Worm (Caenorhabditis elegans) whole organism, L2 larva: ENCODE data around the gene Y39G8B.7.

Experiments
- ZK546.5 ChIP-seq: sonication (generic microtip); optimal IDR thresholded peaks from 2 replicates; lab custom pipeline; 2017; ENCODE audit warnings: missing biosample characterization, missing genetic modification characterization
- aly-2 ChIP-seq: fragments of 150-350 bp; optimal IDR thresholded peaks from 2 replicates; lab custom pipeline; 2014; ENCODE audit warnings: missing biosample characterization, missing genetic modification characterization
- ama-1 ChIP-seq: fragments of 150-350 bp; optimal IDR thresholded peaks from 2 replicates; lab custom pipeline; 2018; ENCODE audit warnings: inconsistent platforms
- dmd-4 ChIP-seq: sonication (generic microtip); optimal IDR thresholded peaks from 2 replicates; lab custom pipeline; 2017; ENCODE audit warnings: missing biosample characterization, missing genetic modification characterization
- egl-27 ChIP-seq: sonication (generic microtip); optimal IDR thresholded peaks from 3 replicates; lab custom pipeline; 2017; ENCODE audit warnings: missing biosample characterization, missing genetic modification reagents, missing genetic modification characterization
- fos-1 ChIP-seq: fragments of 150-350 bp; optimal IDR thresholded peaks from 2 replicates; lab custom pipeline; 2014; ENCODE audit warnings: missing biosample characterization, missing genetic modification characterization
- lin-13 ChIP-seq: fragments of 150-350 bp; optimal IDR thresholded peaks from 2 replicates; lab custom pipeline; 2014; ENCODE audit warnings: missing biosample characterization, missing genetic modification reagents, missing genetic modification characterization
- lin-39 ChIP-seq: fragments of 150-350 bp; optimal IDR thresholded peaks from 2 replicates; lab custom pipeline; 2014; ENCODE audit warnings: missing biosample characterization, missing genetic modification reagents, missing genetic modification characterization
- nhr-12 ChIP-seq: fragments of 150-350 bp; optimal IDR thresholded peaks from 2 replicates; lab custom pipeline; 2014; ENCODE audit warnings: missing biosample characterization, missing genetic modification characterization
- nhr-23 ChIP-seq: fragments of 150-350 bp; optimal IDR thresholded peaks from 2 replicates; lab custom pipeline; 2014; ENCODE audit warnings: missing biosample characterization, missing genetic modification reagents, missing genetic modification characterization
- unc-39 ChIP-seq: fragments of 150-350 bp; optimal IDR thresholded peaks from 2 replicates; lab custom pipeline; 2014; ENCODE audit warnings: missing biosample characterization, missing genetic modification characterization
- unc-62 ChIP-seq: fragments of 150-350 bp; optimal IDR thresholded peaks from 2 replicates; lab custom pipeline; 2014; ENCODE audit warnings: missing biosample characterization, missing genetic modification reagents, missing genetic modification characterization
- ztf-11 ChIP-seq: sonication (generic microtip); optimal IDR thresholded peaks from 2 replicates; lab custom pipeline; 2017; ENCODE audit warnings: missing biosample characterization, missing genetic modification characterization

DNA sequence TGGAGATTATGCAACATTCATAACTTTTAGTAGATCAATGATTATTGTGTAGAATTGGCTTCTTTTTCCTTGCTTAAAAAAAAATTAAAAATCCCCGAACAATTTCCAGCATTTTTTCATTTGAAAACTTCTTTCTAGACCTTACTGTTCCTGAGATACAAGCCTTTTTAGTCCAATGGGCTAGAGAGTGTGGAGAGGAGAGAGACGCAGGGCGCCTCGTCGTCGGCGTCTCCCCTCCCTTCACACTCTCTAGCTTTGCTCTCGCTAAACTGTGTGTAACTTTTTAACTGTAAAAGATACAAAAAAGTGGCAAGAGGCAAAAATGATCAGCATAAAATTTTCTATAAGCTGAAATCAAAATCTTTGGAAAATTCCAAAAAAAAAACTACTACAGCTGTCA is 10.3 kb upstream of the Y39G8B.7 start:
- no peak for TF ChIP-seq nhr-12 (tag; lab: Kevin White, UChicago)
- no peak for TF ChIP-seq ztf-11
- no peak for TF ChIP-seq lin-13 (GFP tag; lab: Kevin White, UChicago)
- TF ChIP-seq ZK546.5 (tag; lab: Kevin White, UChicago): no peak
- no peak for TF ChIP-seq unc-62 (GFP tag; lab: Kevin White, UChicago)
- no peak for TF ChIP-seq aly-2 (tag; lab: Kevin White, UChicago)
- no peak for TF ChIP-seq nhr-23 (tag; lab: Kevin White, UChicago)
- no peak for TF ChIP-seq unc-39 (tag; lab: Kevin White, UChicago)
- TF ChIP-seq ama-1 (lab: Kevin White, UChicago): no peak
- no peak for TF ChIP-seq lin-39
- no peak for TF ChIP-seq dmd-4 (tag; lab: Kevin White, UChicago)
- TF ChIP-seq fos-1 (tag; lab: Kevin White, UChicago): no peak
- no peak for TF ChIP-seq egl-27 (tag; lab: Kevin White, UChicago)
